Fruit fly (Drosophila melanogaster): ENCODE data around the gene PH4alphaSG1.
A peak's percentile ranks its signal among the peaks of the same experiment; 100 is the strongest.

PH4alphaSG1 gene

DNA sequence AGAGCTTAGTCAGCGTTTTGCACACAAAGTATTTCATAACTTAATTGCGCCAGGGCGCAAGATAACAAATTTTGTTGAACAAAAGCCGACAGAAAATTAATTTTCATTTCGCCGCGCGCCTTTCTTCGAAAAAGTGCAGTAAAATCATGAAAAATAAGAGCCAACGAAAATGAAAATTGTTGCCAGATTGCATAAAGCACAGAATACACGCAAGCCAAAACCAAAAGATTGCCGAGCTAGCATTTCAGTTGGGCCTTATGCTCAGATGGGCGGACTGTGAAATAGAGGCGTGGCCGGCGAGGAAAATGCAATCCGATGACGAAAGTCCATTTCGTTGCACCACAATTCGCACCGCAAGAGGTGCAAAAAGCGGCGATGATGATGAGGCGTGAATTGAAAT lies 34.8 kb downstream of the PH4alphaSG1 start:
- no peak for TF ChIP-seq CG17801 (GFP tag; optimal IDR thresholded peaks at IDR 0.05; ENCODE audit: partially characterized antibody)

DNA sequence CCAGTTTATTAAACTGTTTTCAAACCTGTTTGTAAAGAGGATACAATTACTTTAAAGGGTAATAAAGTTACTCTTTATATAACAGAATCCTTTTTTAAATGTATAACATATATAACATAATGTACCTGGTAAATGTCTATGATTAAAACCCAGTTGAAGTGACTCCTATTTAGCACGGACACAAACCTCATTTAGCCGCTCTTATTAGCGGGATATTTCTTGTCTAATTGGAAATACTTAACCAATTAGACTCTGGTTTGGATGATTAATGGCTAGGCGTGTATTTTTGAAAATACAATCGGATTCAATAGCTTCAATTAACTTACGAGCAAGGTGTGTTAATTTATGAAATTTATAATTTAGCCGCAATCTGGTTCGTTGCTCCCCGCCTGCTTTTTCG lies 38.4 kb downstream of the PH4alphaSG1 start:
- no peak for TF ChIP-seq CG17801 (GFP tag; optimal IDR thresholded peaks at IDR 0.05; ENCODE audit: partially characterized antibody)

DNA sequence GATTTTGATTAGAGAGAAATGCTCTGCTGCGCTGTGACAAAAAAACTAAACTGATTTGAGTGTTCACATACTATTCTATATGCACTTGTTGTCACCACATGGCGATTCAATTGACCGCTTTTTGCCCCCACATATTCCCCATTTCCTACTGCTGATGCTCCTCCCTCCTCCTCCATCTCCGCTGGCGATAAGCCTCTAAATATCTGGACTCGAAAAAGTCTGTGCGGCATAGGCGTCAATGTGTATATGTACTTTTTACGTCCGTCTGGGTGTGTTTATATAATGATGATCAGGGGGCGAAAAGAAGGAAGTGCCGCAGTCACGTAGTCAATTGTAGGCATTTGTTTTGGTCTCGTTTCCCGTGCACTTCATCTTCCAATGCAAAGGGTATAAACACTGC lies 38.9 kb downstream of the PH4alphaSG1 start:
- TF ChIP-seq CG17801 (GFP tag; optimal IDR thresholded peaks at IDR 0.05; ENCODE audit: partially characterized antibody), result no peak

DNA sequence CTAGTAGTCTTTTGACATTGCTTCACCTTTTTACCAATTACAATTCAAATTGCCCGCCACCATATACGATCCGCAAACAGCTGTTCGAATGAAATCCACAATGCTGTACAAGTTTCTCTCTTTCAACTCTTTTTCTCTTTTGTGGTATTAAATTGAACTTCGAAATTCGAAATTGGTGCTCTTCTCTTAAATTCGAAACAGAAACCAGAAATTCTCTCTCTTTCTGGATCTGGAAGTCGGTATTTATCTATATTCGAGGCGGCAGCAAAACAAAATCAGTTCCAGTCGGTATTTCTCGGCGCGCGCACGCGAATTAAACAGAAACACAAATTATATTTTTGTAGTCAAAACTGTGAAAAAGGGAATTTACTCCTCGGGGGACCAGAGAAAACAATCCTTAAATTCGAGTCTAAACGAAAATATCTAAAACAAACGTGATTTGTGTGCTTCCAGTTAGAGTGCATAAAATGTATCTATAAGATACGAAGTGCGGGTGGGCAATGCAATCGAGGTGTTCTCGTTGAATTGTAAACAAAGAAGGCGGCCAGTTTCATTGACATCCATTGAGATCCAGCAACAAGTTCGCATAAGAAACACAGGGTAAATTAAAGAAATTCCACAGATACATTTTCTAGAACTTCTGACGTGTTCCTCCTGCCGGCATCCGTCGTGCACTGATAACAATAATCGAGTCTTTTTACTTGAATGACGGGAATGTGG lies 39.5 kb downstream of the PH4alphaSG1 start, which contains the start of gene PH4alphaEFB:
PH4alphaEFB (plus strand) TSS at position 276 of the 720 bp plus-strand sequence.
- TF ChIP-seq CG17801 (GFP tag; optimal IDR thresholded peaks at IDR 0.05; ENCODE audit: partially characterized antibody), result peak; percentile 2

DNA sequence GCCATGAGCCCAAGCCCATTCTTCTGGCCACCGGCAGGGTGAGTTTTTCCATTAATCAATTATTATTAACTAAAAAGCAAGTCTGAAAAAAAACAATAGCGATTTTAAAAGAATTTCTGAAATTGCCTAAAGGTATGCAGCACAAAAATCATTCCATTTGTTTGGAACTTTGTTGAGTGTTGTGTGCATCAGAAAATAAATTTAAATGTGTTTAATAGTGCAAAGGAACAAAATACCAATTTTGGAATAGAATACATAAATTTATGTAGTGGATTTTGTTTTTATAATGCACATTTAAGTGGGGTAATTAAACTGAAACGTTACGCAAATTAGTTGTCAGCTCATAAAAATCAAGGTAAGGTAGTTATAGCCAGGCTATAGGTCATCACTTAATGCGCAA lies 41.2 kb downstream of the PH4alphaSG1 start:
- TF ChIP-seq CG17801 (GFP tag; optimal IDR thresholded peaks at IDR 0.05; ENCODE audit: partially characterized antibody), result no peak

DNA sequence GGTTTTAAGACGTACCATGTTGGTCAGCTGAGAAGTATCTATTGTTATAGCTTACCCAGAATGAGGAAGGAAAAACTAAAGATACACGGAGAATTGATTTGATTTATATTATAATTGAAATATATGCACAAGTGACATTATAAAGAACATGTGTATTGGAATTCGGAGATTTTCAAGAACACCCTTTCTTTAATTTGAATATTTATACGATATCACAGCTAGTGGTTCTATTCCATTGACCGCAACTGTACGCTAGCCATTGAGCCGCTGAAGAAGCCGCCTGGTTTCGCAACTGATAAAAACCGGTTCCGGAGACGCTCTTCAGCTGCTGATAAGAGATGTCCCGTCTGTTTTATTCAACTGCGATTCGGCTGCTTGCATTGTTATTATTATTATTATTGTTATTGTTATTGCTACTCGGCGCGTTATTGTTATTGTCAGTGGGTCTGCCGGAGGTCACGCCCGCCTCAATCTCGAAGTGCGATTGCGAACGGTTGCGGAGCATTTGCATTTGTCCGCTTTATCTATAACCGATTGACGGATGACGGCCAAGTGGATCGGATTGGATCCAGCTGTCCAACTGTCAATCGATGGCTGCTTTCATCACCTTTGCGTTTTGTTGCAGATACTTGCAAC lies 43.7 kb downstream of the PH4alphaSG1 start:
- TF ChIP-seq CG17801 (GFP tag; optimal IDR thresholded peaks at IDR 0.05; ENCODE audit: partially characterized antibody), result no peak

DNA sequence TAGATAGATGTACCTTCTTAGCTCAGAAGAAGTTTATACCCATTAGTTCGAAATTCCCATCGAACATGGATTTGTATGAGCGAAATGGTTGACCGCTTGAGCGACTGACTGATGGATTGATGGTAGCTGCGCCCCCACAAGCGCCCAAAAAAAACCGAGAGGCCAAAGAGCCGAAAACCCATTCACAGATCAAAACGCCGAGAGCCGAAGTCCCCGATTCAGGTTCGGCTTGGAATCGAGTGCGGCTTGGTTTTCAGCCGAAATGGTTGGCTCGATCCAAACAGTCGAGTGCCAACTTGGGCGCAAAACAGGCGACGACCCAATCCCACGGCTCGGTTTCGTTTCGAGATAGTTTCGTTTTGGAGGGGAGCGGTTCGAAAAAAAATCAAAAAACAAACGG lies 45.3 kb downstream of the PH4alphaSG1 start:
- TF ChIP-seq CG17801 (GFP tag; optimal IDR thresholded peaks at IDR 0.05; ENCODE audit: partially characterized antibody), result no peak

DNA sequence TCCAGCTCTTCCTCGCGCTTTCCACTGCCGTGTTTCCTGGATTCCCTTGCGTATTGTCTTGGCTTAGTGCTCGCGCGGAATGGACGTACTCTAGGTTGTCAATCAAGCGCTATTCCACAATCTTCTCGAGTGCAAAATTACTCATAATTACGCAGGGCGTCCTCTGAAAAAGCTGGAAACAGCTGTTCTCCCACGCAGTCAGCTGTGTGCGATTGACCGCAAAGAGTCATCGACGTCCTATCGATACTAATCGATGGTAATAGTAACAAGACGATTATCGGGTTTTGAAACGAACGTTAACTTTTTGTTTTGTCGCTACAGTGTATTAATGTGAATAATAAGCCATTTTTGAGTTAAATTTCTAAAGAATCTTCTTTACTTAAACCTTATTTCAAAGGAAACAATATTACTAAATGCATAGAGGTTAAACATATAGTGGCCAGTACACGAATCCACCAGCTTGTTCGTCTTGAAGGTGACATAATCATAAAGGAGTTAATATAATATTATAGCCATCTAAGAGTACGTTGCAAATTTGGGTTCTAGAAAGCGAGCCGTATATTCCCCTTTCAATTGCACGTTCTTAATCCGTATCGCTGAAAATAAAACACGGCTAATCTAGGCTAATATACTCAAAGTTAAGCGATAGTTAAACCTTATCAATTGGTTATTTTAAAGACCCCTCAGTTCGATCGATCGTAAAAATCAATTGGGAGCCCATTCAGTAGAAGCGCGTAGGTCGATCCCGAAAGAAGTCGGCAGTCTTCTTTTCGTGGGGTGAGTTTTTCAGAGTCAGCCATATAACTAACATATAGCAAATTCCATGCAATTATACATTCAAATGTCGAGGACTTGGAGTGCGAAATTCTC lies 46.2 kb downstream of the PH4alphaSG1 start, which contains the start of the genes CG2224 and CDase:
CG2224 (minus strand) TSS at position 235 of the 870 bp plus-strand sequence.
CDase (plus strand) TSS at position 456 of the 870 bp plus-strand sequence.
- peak; percentile 30 for TF ChIP-seq CG17801 (GFP tag; optimal IDR thresholded peaks at IDR 0.05; ENCODE audit: partially characterized antibody)

DNA sequence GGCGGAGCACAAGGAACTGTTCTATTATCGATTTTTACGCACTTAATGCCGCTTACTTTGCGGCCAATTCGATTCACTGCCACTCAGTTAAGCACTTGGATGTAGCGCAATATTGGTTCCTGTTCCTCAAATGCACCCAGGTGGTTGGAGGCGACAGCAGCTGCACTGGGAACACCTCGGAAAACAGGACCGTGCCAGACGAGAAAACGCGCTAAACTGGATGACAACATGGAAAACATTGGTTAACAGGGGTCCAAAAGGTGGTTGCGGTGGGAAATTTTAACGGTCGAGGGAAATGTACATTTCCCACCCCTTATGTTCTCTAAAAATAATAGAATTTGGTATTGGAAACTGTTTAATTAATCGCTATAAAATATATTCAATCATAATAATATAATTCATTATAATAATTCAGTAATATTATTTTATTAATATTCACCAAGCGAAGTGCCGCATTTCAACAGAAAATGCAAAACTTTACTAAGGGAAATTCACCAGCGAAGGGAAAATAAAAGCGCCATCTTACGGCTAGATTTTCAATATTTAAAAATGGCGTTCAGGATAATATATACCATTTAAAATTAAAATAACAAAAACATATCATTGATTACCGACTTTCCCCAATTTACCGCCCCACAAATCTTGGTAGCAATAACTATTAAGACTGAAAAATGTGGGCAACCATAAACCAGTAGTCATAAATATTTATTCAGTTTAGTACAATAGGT lies 49.5 kb downstream of the PH4alphaSG1 start, which contains the start of gene aralar1:
aralar1 (minus strand) TSS at position 51 of the 728 bp plus-strand sequence.
- TF ChIP-seq CG17801 (GFP tag; optimal IDR thresholded peaks at IDR 0.05; ENCODE audit: partially characterized antibody), result no peak

DNA sequence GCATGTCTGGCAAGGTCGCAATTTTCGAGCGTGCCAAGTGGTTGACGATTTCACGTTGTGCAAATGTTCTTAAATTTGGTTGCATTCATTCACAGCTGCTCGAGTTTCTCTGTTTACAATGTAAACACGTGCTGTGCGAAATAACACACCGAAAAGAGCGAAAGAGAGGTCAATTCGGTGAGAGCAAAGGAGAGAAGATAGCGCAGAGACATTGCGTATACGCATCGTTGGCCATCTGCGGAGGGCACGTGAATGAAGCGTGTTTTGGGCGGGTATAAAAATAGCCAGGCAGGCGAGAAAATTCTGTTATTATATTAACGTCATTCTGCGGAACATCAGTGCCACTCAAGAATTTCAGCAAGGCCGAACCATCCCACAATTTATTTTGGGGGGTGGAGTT lies 51.0 kb downstream of the PH4alphaSG1 start:
- TF ChIP-seq CG17801 (GFP tag; optimal IDR thresholded peaks at IDR 0.05; ENCODE audit: partially characterized antibody), result no peak

Data from ovary, adult (tissue).